Fruit fly (Drosophila melanogaster) whole organism: ENCODE results near the gene CG6236.

Experiments
- psq ChIP-seq: fragments of >200 bp; optimal IDR thresholded peaks from 2 replicates; lab custom pipeline; 2017
- usp ChIP-seq: fragments of >200 bp; optimal IDR thresholded peaks from 2 replicates; lab custom pipeline; 2017; ENCODE audit warnings: missing biosample characterization, missing genetic modification characterization, mixed read lengths

dm6 chr3R:15342926-15343685 is 15.0 kb upstream of the CG6236 start, which contains the start of gene Nagk:
- TF ChIP-seq psq (no peak), usp (GFP tag; lab: Kevin White, UChicago) (no peak)
